Worm (Caenorhabditis elegans): ENCODE results near the gene srb-1.

- TF ChIP-seq unc-39 (tag; optimal IDR thresholded peaks at IDR 0.05) (no peak), fkh-10 (GFP tag; optimal IDR thresholded peaks at IDR 0.05) (no peak), nhr-11 (tag; optimal IDR thresholded peaks at IDR 0.05) (no peak), egl-27 (tag; optimal IDR thresholded peaks at IDR 0.05) (no peak), zag-1 (tag; optimal IDR thresholded peaks at IDR 0.05) (no peak), elt-3 (tag; optimal IDR thresholded peaks at IDR 0.05) (no peak), ceh-16 (tag; optimal IDR thresholded peaks at IDR 0.05) (no peak)
These were observed 13.3 kb downstream of the srb-1 start, which contains the start of gene srb-13 for ce11 chrII:5157525-5157924.

Measured in whole organism, L3 larva.